Fruit fly (Drosophila melanogaster): ENCODE data around the gene Jasper.

DNA sequence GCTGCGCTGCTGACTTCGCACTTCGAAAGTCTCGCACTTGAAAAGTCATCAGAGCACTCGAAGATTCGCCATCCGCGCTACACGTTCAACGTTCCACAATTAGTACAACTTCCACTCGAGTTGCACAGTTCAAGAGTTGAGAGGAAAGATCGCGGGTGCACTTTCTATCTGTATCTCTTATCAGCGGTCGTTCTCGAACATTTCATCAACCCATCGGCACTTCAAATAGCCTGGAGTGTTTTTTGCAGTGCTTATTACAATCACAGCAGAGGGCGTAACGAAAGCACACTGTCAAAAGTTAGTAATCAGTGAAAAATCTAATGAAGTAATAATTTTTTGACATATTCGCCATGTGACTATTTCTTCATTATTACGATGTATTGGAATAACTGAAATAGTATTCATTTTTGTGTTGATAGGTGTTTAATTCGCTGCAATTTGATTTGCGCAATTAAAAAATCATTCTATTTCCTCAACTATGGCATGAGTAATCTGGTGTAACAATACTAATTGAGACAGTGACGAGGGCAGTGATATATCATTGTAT is 49.1 kb downstream of the Jasper start:
- TF ChIP-seq GATAd (GFP tag; optimal IDR thresholded peaks at IDR 0.05) (no peak), Vsx2 (GFP tag; optimal IDR thresholded peaks at IDR 0.05; ENCODE audit: partially characterized antibody) (no peak), usp (GFP tag; optimal IDR thresholded peaks at IDR 0.05) (no peak)
